Fruit fly (Drosophila melanogaster) whole organism, embryonic: ENCODE results near the gene jagn.
A peak's percentile ranks its signal among the peaks of the same experiment; 100 is the strongest.

Experiments
- Blimp-1 ChIP-seq: fragments of 200-800 bp; sonication (Bioruptor generic); optimal IDR thresholded peaks from 3 replicates; lab custom pipeline; 2018; ENCODE audit warnings: missing biosample characterization, missing genetic modification characterization, mild to moderate bottlenecking, moderate library complexity, missing genetic modification reagents
- CG10267 ChIP-seq: fragments of 200-800 bp; sonication (Bioruptor generic); optimal IDR thresholded peaks from 2 replicates; lab custom pipeline; 2018; ENCODE audit warnings: missing biosample characterization, mild to moderate bottlenecking, missing genetic modification characterization, moderate library complexity
- CG10979 ChIP-seq: fragments of 200-800 bp; sonication (Bioruptor generic); optimal IDR thresholded peaks from 2 replicates; lab custom pipeline; 2018; ENCODE audit warnings: missing biosample characterization, mild to moderate bottlenecking, missing genetic modification characterization, moderate library complexity
- CG11093 ChIP-seq: fragments of 200-800 bp; sonication (Bioruptor generic); IDR thresholded peaks from 3 replicates; pipeline ENCODE4 v1.3.6; 2022; ENCODE audit warnings: missing biosample characterization, missing genetic modification characterization
- CG12155 ChIP-seq: fragments of 200-800 bp; sonication (Bioruptor generic); optimal IDR thresholded peaks from 3 replicates; lab custom pipeline; 2016; ENCODE audit warnings: missing biosample characterization, missing genetic modification characterization
- CG13123 ChIP-seq: fragments of 200-800 bp; sonication (Bioruptor generic); optimal IDR thresholded peaks from 2 replicates; lab custom pipeline; 2016; ENCODE audit warnings: missing biosample characterization, missing genetic modification characterization
- CG13424 ChIP-seq: fragments of 200-800 bp; sonication (Bioruptor generic); optimal IDR thresholded peaks from 2 replicates; lab custom pipeline; 2019; ENCODE audit warnings: missing biosample characterization, mild to moderate bottlenecking, missing genetic modification characterization, moderate library complexity
- CG1529 ChIP-seq: fragments of 200-800 bp; sonication (Bioruptor generic); optimal IDR thresholded peaks from 3 replicates; lab custom pipeline; 2018; ENCODE audit warnings: missing biosample characterization, missing genetic modification characterization
- CG16813 ChIP-seq: fragments of 200-800 bp; sonication (Bioruptor generic); IDR thresholded peaks from 3 replicates; pipeline ENCODE4 v1.3.6; 2022; ENCODE audit warnings: missing biosample characterization, missing genetic modification characterization; ENCODE audit not compliant: partially characterized antibody
- CG17385 ChIP-seq: fragments of 200-800 bp; sonication (Bioruptor generic); optimal IDR thresholded peaks from 3 replicates; lab custom pipeline; 2018; ENCODE audit warnings: missing biosample characterization, mild to moderate bottlenecking, missing genetic modification characterization
- CG2120 ChIP-seq: fragments of 200-800 bp; sonication (Bioruptor generic); optimal IDR thresholded peaks from 3 replicates; lab custom pipeline; 2016; ENCODE audit warnings: missing biosample characterization, missing genetic modification characterization
- CG3065 ChIP-seq: fragments of 200-800 bp; sonication (Bioruptor generic); optimal IDR thresholded peaks from 2 replicates; lab custom pipeline; 2016; ENCODE audit warnings: missing biosample characterization, missing genetic modification characterization
- CG31224 ChIP-seq: fragments of 200-800 bp; sonication (Bioruptor generic); IDR thresholded peaks from 2 replicates; pipeline ENCODE4 v1.3.6; 2022; ENCODE audit warnings: missing biosample characterization, missing genetic modification characterization
- CG34422 ChIP-seq: fragments of 200-800 bp; sonication (Bioruptor generic); IDR thresholded peaks from 3 replicates; pipeline ENCODE4 v1.3.6; 2022; ENCODE audit warnings: missing biosample characterization, missing genetic modification characterization
- CG6654 ChIP-seq: fragments of 200-800 bp; sonication (Bioruptor generic); optimal IDR thresholded peaks from 2 replicates; lab custom pipeline; 2017; ENCODE audit warnings: missing biosample characterization, mild to moderate bottlenecking, missing genetic modification characterization
- CG8388 ChIP-seq: fragments of 200-800 bp; sonication (Bioruptor generic); optimal IDR thresholded peaks from 2 replicates; lab custom pipeline; 2019; ENCODE audit warnings: missing biosample characterization, mild to moderate bottlenecking, missing genetic modification characterization, moderate library complexity
- CG8478 ChIP-seq: fragments of >200 bp; optimal IDR thresholded peaks from 2 replicates; lab custom pipeline; 2018
- CG9437 ChIP-seq: fragments of 200-800 bp; sonication (Bioruptor generic); optimal IDR thresholded peaks from 2 replicates; lab custom pipeline; 2018; ENCODE audit warnings: missing biosample characterization, mild to moderate bottlenecking, missing genetic modification characterization
- CG9932 ChIP-seq: fragments of 200-800 bp; sonication (Bioruptor generic); IDR thresholded peaks from 2 replicates; pipeline ENCODE4 v1.3.6; 2022; ENCODE audit warnings: missing biosample characterization, missing genetic modification characterization
- Gug ChIP-seq: fragments of 200-800 bp; sonication (Bioruptor generic); IDR thresholded peaks from 4 replicates; pipeline ENCODE4 v1.3.6; 2022; ENCODE audit warnings: missing biosample characterization, missing genetic modification characterization
- HLH4C ChIP-seq: fragments of 200-800 bp; sonication (Bioruptor generic); IDR thresholded peaks from 3 replicates; pipeline ENCODE4 v1.3.6; 2022; ENCODE audit warnings: missing biosample characterization, missing genetic modification characterization; ENCODE audit not compliant: partially characterized antibody
- Hr51 ChIP-seq, 2 experiments: fragments of 200-800 bp; sonication (Bioruptor generic); optimal IDR thresholded peaks; 2 replicates in 1 of 2; 3 replicates in 1 of 2; lab custom pipeline; 2016 to 2018; ENCODE audit warnings: missing biosample characterization in 2 of 2, missing genetic modification characterization in 2 of 2, mild to moderate bottlenecking in 1 of 2, moderate library complexity in 1 of 2
- Hsf ChIP-seq: fragments of 200-800 bp; sonication (Bioruptor generic); optimal IDR thresholded peaks from 3 replicates; lab custom pipeline; 2016; ENCODE audit warnings: missing biosample characterization, missing genetic modification characterization
- Max ChIP-seq: fragments of 200-800 bp; sonication (Bioruptor generic); optimal IDR thresholded peaks from 2 replicates; lab custom pipeline; 2016; ENCODE audit warnings: missing biosample characterization, mild to moderate bottlenecking, missing genetic modification characterization
- Med ChIP-seq: fragments of 200-800 bp; sonication (Bioruptor generic); peaks from one replicate; lab custom pipeline; 2016; ENCODE audit warnings: missing biosample characterization, missing genetic modification characterization, mild to moderate bottlenecking, inconsistent platforms, moderate library complexity
- NfI ChIP-seq: fragments of 200-800 bp; sonication (Bioruptor generic); optimal IDR thresholded peaks from 3 replicates; lab custom pipeline; 2018; ENCODE audit warnings: missing biosample characterization, mild to moderate bottlenecking, missing genetic modification characterization, moderate library complexity
- Oli ChIP-seq: fragments of 200-800 bp; sonication (Bioruptor generic); optimal IDR thresholded peaks from 2 replicates; lab custom pipeline; 2018; ENCODE audit warnings: missing biosample characterization, mild to moderate bottlenecking, missing genetic modification characterization, moderate library complexity
- Trl ChIP-seq, 3 experiments: fragments of >200 bp in 2 of 3; fragments of 200-800 bp in 1 of 3; sonication (Bioruptor generic) in 1 of 3; optimal IDR thresholded peaks; 2 replicates in 1 of 3; 3 replicates in 2 of 3; lab custom pipeline; 2016 to 2017; ENCODE audit warnings: missing biosample characterization in 1 of 3, missing genetic modification characterization in 1 of 3
- YL-1 ChIP-seq: fragments of 200-800 bp; sonication (Bioruptor generic); optimal IDR thresholded peaks from 3 replicates; lab custom pipeline; 2017; ENCODE audit warnings: missing biosample characterization, mild to moderate bottlenecking, missing genetic modification characterization
- az2 ChIP-seq: fragments of 200-800 bp; sonication (Bioruptor generic); optimal IDR thresholded peaks from 3 replicates; lab custom pipeline; 2016; ENCODE audit warnings: missing biosample characterization, missing genetic modification characterization
- bbx ChIP-seq: fragments of 200-800 bp; sonication (Bioruptor generic); IDR thresholded peaks from 2 replicates; pipeline ENCODE4 v1.3.6; 2022; ENCODE audit warnings: missing biosample characterization, missing genetic modification characterization; ENCODE audit not compliant: partially characterized antibody
- bsh ChIP-seq, 2 experiments: fragments of 200-800 bp; sonication (Bioruptor generic); optimal IDR thresholded peaks; 2 replicates each; lab custom pipeline; 2017 to 2018; ENCODE audit warnings: mild to moderate bottlenecking in 2 of 2, missing biosample characterization in 2 of 2, missing genetic modification characterization in 2 of 2, moderate library complexity in 1 of 2
- caup ChIP-seq: fragments of 200-800 bp; sonication (Bioruptor generic); optimal IDR thresholded peaks from 3 replicates; lab custom pipeline; 2017; ENCODE audit warnings: missing biosample characterization, mild to moderate bottlenecking, missing genetic modification characterization, moderate library complexity; ENCODE audit not compliant: severe bottlenecking
- da ChIP-seq: fragments of 200-800 bp; sonication (Bioruptor generic); optimal IDR thresholded peaks from 2 replicates; lab custom pipeline; 2016; ENCODE audit warnings: missing biosample characterization, missing genetic modification characterization
- dan ChIP-seq: fragments of 200-800 bp; sonication (Bioruptor generic); IDR thresholded peaks from 2 replicates; pipeline ENCODE4 v1.3.6; 2022; ENCODE audit warnings: missing biosample characterization, missing genetic modification characterization
- dimm ChIP-seq: fragments of 200-800 bp; sonication (Bioruptor generic); IDR thresholded peaks from 2 replicates; pipeline ENCODE4 v1.3.6; 2022; ENCODE audit warnings: missing biosample characterization, missing genetic modification characterization
- dysf ChIP-seq: fragments of 200-800 bp; sonication (Bioruptor generic); IDR thresholded peaks from 3 replicates; pipeline ENCODE4 v1.3.6; 2022; ENCODE audit warnings: missing biosample characterization, missing genetic modification characterization
- exex ChIP-seq: fragments of 200-800 bp; sonication (Bioruptor generic); optimal IDR thresholded peaks from 4 replicates; lab custom pipeline; 2018; ENCODE audit warnings: missing biosample characterization, mild to moderate bottlenecking, missing genetic modification characterization, moderate library complexity
- gsb ChIP-seq: fragments of 200-800 bp; sonication (Bioruptor generic); IDR thresholded peaks from 2 replicates; pipeline ENCODE4 v1.3.6; 2022; ENCODE audit warnings: missing biosample characterization, missing genetic modification characterization
- lab ChIP-seq: fragments of 200-800 bp; sonication (Bioruptor generic); optimal IDR thresholded peaks from 3 replicates; lab custom pipeline; 2017; ENCODE audit warnings: missing biosample characterization, missing genetic modification characterization, mild to moderate bottlenecking, moderate library complexity, missing genetic modification reagents
- lbe ChIP-seq: fragments of 200-800 bp; sonication (Bioruptor generic); optimal IDR thresholded peaks from 2 replicates; lab custom pipeline; 2016; ENCODE audit warnings: missing biosample characterization, mild to moderate bottlenecking, missing genetic modification characterization
- pan ChIP-seq, 4 experiments: fragments of >200 bp in 3 of 4; fragments of 200-800 bp in 1 of 4; sonication (Bioruptor generic) in 1 of 4; optimal IDR thresholded peaks in 3 of 4; IDR thresholded peaks in 1 of 4; 2 replicates each; pipeline versions ENCODE4 v1.3.6 to Lab custom; 2017 to 2022; ENCODE audit warnings: missing biosample characterization in 2 of 4, missing genetic modification characterization in 2 of 4, mixed read lengths in 1 of 4
- pros ChIP-seq: fragments of 200-800 bp; sonication (Bioruptor generic); optimal IDR thresholded peaks from 3 replicates; lab custom pipeline; 2019; ENCODE audit warnings: missing biosample characterization, mild to moderate bottlenecking, missing genetic modification characterization, moderate library complexity
- ro ChIP-seq: fragments of 200-800 bp; sonication (Bioruptor generic); IDR thresholded peaks from 2 replicates; pipeline ENCODE4 v1.3.6; 2022; ENCODE audit warnings: missing biosample characterization, missing genetic modification characterization
- sens ChIP-seq: fragments of 200-800 bp; sonication (Bioruptor generic); peaks from one replicate; lab custom pipeline; 2016; ENCODE audit warnings: missing biosample characterization, missing genetic modification characterization
- tio ChIP-seq: fragments of 200-800 bp; sonication (Bioruptor generic); optimal IDR thresholded peaks from 2 replicates; lab custom pipeline; 2017; ENCODE audit warnings: missing biosample characterization, missing genetic modification characterization, inconsistent platforms
- unpg ChIP-seq: fragments of 200-800 bp; sonication (Bioruptor generic); optimal IDR thresholded peaks from 3 replicates; lab custom pipeline; 2018; ENCODE audit warnings: missing biosample characterization, mild to moderate bottlenecking, missing genetic modification characterization, moderate library complexity
- vfl ChIP-seq: fragments of 200-800 bp; sonication (Bioruptor generic); optimal IDR thresholded peaks from 2 replicates; lab custom pipeline; 2016; ENCODE audit warnings: missing biosample characterization, missing genetic modification characterization
- wek ChIP-seq: fragments of 200-800 bp; sonication (Bioruptor generic); optimal IDR thresholded peaks from 3 replicates; lab custom pipeline; 2018; ENCODE audit warnings: missing biosample characterization, mild to moderate bottlenecking, missing genetic modification characterization, moderate library complexity
- z ChIP-seq: fragments of 200-800 bp; sonication (Bioruptor generic); IDR thresholded peaks from 3 replicates; pipeline ENCODE4 v1.3.6; 2022; ENCODE audit warnings: missing biosample characterization, missing genetic modification characterization

The jagn gene

DNA sequence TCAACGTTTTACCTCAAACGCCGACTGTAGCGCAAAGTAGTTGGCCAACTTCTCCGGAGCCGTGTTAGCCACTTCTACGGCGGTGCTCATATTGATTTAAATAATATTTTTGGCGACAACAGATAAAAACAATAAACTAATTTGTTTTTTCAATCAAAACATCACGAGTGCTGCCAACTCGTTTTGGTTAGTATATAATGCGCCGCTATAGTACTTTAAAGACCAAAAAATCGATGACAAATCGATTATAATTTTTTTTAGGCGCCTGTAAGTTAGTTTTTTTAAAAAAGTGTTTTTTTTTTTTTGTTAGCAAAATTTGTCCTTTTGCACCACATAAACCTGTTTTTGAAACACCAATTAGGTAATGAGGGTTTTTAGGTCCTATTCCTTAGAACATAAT, 42.1 kb downstream of the jagn start, which contains the start of gene Hpr1 (continued):
- TF ChIP-seq az2 (GFP tag; lab: Kevin White, UChicago) (no peak), CG3065 (GFP tag; lab: Kevin White, UChicago) (no peak), YL-1 (GFP tag; lab: Kevin White, UChicago) (peak; percentile 45), CG9932 (GFP tag; lab: Robert Waterston, UW) (no peak), Max (GFP tag; lab: Kevin White, UChicago) (no peak), CG10267 (tag; lab: Kevin White, UChicago) (peak; percentile 42), CG13424 (tag; lab: Kevin White, UChicago) (no peak), NfI (GFP tag; lab: Kevin White, UChicago) (no peak), dan (GFP tag; lab: Robert Waterston, UW) (no peak), CG13123 (GFP tag; lab: Kevin White, UChicago) (no peak), lab (GFP tag; lab: Kevin White, UChicago) (no peak), Trl (optimal IDR thresholded peaks at IDR 0.05; lab: Kevin White, UChicago) (no peak), Trl (GFP tag; optimal IDR thresholded peaks at IDR 0.05; lab: Kevin White, UChicago) (no peak), caup (GFP tag; lab: Kevin White, UChicago) (no peak), vfl (GFP tag; lab: Kevin White, UChicago) (no peak), da (GFP tag; lab: Kevin White, UChicago) (no peak), wek (GFP tag; lab: Kevin White, UChicago) (no peak), CG1529 (GFP tag; lab: Kevin White, UChicago) (no peak), lbe (GFP tag; lab: Kevin White, UChicago) (no peak), CG12155 (no peak), CG2120 (no peak), Blimp-1 (GFP tag; lab: Kevin White, UChicago) (no peak), Hr51 (GFP tag; optimal IDR thresholded peaks at IDR 0.05; lab: Kevin White, UChicago) (no peak), CG11093 (GFP tag; lab: Robert Waterston, UW) (no peak), dimm (no peak), unpg (GFP tag; lab: Kevin White, UChicago) (no peak), exex (no peak), gsb (GFP tag; lab: Robert Waterston, UW) (no peak), z (GFP tag; lab: Robert Waterston, UW) (no peak), CG17385 (GFP tag; lab: Kevin White, UChicago) (no peak), CG9437 (GFP tag; lab: Kevin White, UChicago) (no peak), Gug (GFP tag; lab: Robert Waterston, UW) (no peak), CG8478 (no peak), Med (no peak), ro (GFP tag; lab: Robert Waterston, UW) (no peak), tio (GFP tag; lab: Kevin White, UChicago) (no peak), bbx (GFP tag; lab: Robert Waterston, UW) (peak; percentile 49; the same call in 1 of the 2 replicates), Hsf (GFP tag; lab: Kevin White, UChicago) (no peak), HLH4C (GFP tag; lab: Robert Waterston, UW) (peak; percentile 60), CG31224 (GFP tag; lab: Robert Waterston, UW) (no peak), Oli (no peak), CG34422 (GFP tag; lab: Robert Waterston, UW) (no peak), sens (GFP tag; lab: Kevin White, UChicago) (peak; percentile 53), bsh (GFP tag; optimal IDR thresholded peaks at IDR 0.05; lab: Kevin White, UChicago) (no peak), CG16813 (no peak), pros (no peak), CG10979 (no peak), CG6654 (GFP tag; lab: Kevin White, UChicago) (no peak), dysf (GFP tag; lab: Robert Waterston, UW) (no peak), pan (optimal IDR thresholded peaks at IDR 0.05; lab: Kevin White, UChicago) (no peak), pan (GFP tag; optimal IDR thresholded peaks at IDR 0.05 in 1 of 2, IDR thresholded peaks at IDR 0.05 in 1 of 2) (no peak), CG8388 (GFP tag; lab: Kevin White, UChicago) (no peak)
